Fruit fly (Drosophila melanogaster): ENCODE results near the gene CG4281.
A peak's percentile ranks its signal among the peaks of the same experiment; 100 is the strongest.

DNA sequence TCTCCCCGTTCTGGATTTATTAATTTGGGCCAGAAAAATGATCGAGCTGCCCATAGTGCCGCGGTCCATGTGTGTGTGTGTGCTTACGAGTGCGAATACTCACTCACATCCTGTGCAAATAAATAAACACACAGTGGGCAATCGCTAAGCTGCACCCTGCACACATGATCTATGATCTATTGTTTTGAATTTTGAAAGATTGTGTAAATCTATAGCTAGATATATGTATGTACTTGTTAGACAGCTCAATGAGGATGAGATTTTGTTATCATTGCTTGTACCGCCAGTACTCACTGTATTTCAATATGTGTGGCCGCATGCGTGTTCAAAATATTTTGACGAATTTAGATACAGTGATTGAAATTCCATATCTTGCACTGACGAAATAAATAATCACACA, 18.2 kb upstream of the CG4281 start:
- peak; percentile 86 for TF ChIP-seq dsx (GFP tag; optimal IDR thresholded peaks at IDR 0.05; ENCODE audit: poor library complexity, severe bottlenecking)
- peak; percentile 71 to 88 for TF ChIP-seq ss (GFP tag; optimal IDR thresholded peaks at IDR 0.05)
- TF ChIP-seq Sox15 (GFP tag; optimal IDR thresholded peaks at IDR 0.05), result peak; percentile 83
- peak; percentile 94 for TF ChIP-seq CG6163 (GFP tag; IDR thresholded peaks at IDR 0.05)
- peak; percentile 85 for TF ChIP-seq CG6276 (GFP tag; optimal IDR thresholded peaks at IDR 0.05)
- peak; percentile 89 for TF ChIP-seq OdsH (GFP tag; optimal IDR thresholded peaks at IDR 0.05)
